Worm (Caenorhabditis elegans): Measurements from ENCODE around the gene F58G1.2.
A peak's percentile ranks its signal among the peaks of the same experiment; 100 is the strongest.

F58G1.2 gene

ce11 chrII:12923225-12923624 lies 4.4 kb upstream of the F58G1.2 start (continued):
- TF ChIP-seq ama-1 (optimal IDR thresholded peaks at IDR 0.05) (no peak), ama-1 (GFP tag; optimal IDR thresholded peaks at IDR 0.05) (peak in 1 of 2 experiments; percentile 91), pbrm-1 (GFP tag; IDR thresholded peaks at IDR 0.05) (peak; percentile 36; the same call in 1 of the 2 replicates), hrde-1 (tag; optimal IDR thresholded peaks at IDR 0.05; ENCODE audit: borderline replicate concordance) (peak; percentile 91), ztf-25 (GFP tag; IDR thresholded peaks at IDR 0.05) (0 out of 2 replicates have a peak, but pooled peaks have one; percentile 11), cebp-2 (GFP tag; IDR thresholded peaks at IDR 0.05) (0 out of 2 replicates have a peak, but pooled peaks have one; percentile 79), athp-1 (tag; optimal IDR thresholded peaks at IDR 0.05) (peak; percentile 53), snpc-3.4 (tag; optimal IDR thresholded peaks at IDR 0.05) (peak; percentile 24), mes-4 (tag; optimal IDR thresholded peaks at IDR 0.05) (no peak), xnd-1 (tag; optimal IDR thresholded peaks at IDR 0.05) (peak; percentile 46), nfya-1 (tag; optimal IDR thresholded peaks at IDR 0.05; ENCODE audit: borderline replicate concordance, insufficient read depth) (no peak), ekl-4 (GFP tag; IDR thresholded peaks at IDR 0.05) (peak; percentile 68), T26A5.8 (tag; optimal IDR thresholded peaks at IDR 0.05) (peak; percentile 33), F33H1.4 (GFP tag; IDR thresholded peaks at IDR 0.05) (0 out of 2 replicates have a peak, but pooled peaks have one; percentile 29), F57C9.4 (tag; optimal IDR thresholded peaks at IDR 0.05) (no peak), nfya-2 (GFP tag; IDR thresholded peaks at IDR 0.05) (0 out of 2 replicates have a peak, but pooled peaks have one; percentile 12), lsl-1 (GFP tag; optimal IDR thresholded peaks at IDR 0.05) (peak; percentile 6), him-1 (tag; optimal IDR thresholded peaks at IDR 0.05) (peak; percentile 46), nhr-90 (tag; optimal IDR thresholded peaks at IDR 0.05) (no peak), die-1 (tag; optimal IDR thresholded peaks at IDR 0.05) (peak; percentile 6), T07F8.4 (tag; optimal IDR thresholded peaks at IDR 0.05) (no peak), hsf-1 (GFP tag; IDR thresholded peaks at IDR 0.05) (peak; percentile 69), C17E4.6 (GFP tag; IDR thresholded peaks at IDR 0.05) (no peak), ztf-3 (GFP tag; optimal IDR thresholded peaks at IDR 0.05) (no peak), unc-130 (GFP tag; optimal IDR thresholded peaks at IDR 0.05) (peak; percentile 32)

- TF ChIP-seq repo-1 (tag; optimal IDR thresholded peaks at IDR 0.05) (no peak), hmg-20 (GFP tag; IDR thresholded peaks at IDR 0.05) (no peak), F49E8.2 (tag; optimal IDR thresholded peaks at IDR 0.05; ENCODE audit: insufficient read depth) (no peak)
Observed at ce11 chrII:12921478-12921877, 2.7 kb upstream of the F58G1.2 start.

ce11 chrII:12914514-12915075 lies 4.2 kb downstream of the F58G1.2 start, which contains the start of gene F35C5.12:
Gene F35C5.12, minus strand, starts transcription at chrII:12914564.
- TF ChIP-seq mcd-1 (GFP tag; IDR thresholded peaks at IDR 0.05) (peak; percentile 61; the same call in 1 of the 2 replicates), F33H1.4 (GFP tag; IDR thresholded peaks at IDR 0.05) (peak; percentile 52), B0336.3 (GFP tag; IDR thresholded peaks at IDR 0.05) (no peak), let-526 (GFP tag; IDR thresholded peaks at IDR 0.05) (no peak), D2030.7 (GFP tag; IDR thresholded peaks at IDR 0.05) (peak; percentile 56), dpl-1 (GFP tag; optimal IDR thresholded peaks at IDR 0.05) (peak; percentile 70), unc-130 (GFP tag; optimal IDR thresholded peaks at IDR 0.05) (peak; percentile 10), ztf-22 (GFP tag; optimal IDR thresholded peaks at IDR 0.05) (no peak), lag-1 (GFP tag; IDR thresholded peaks at IDR 0.05) (no peak), xnd-1 (tag; optimal IDR thresholded peaks at IDR 0.05) (peak; percentile 5), him-1 (tag; optimal IDR thresholded peaks at IDR 0.05) (peak; percentile 13), sdz-38 (tag; optimal IDR thresholded peaks at IDR 0.05) (no peak), madf-8 (GFP tag; conservative IDR thresholded peaks at IDR 0.05) (no peak), egrh-3 (GFP tag; IDR thresholded peaks at IDR 0.05) (no peak), nfyb-1 (GFP tag; IDR thresholded peaks at IDR 0.05) (no peak), lin-54 (GFP tag; optimal IDR thresholded peaks at IDR 0.05) (peak; percentile 86), C17E4.6 (GFP tag; IDR thresholded peaks at IDR 0.05) (no peak), madf-6 (GFP tag; IDR thresholded peaks at IDR 0.05) (peak; percentile 53), akir-1 (GFP tag; optimal IDR thresholded peaks at IDR 0.05) (no peak), snpc-3.4 (tag; optimal IDR thresholded peaks at IDR 0.05) (peak; percentile 4), lin-35 (GFP tag; optimal IDR thresholded peaks at IDR 0.05) (peak in 1 of 3 experiments; percentile 63), efl-1 (GFP tag; optimal IDR thresholded peaks at IDR 0.05) (peak; percentile 65), bed-2 (GFP tag; IDR thresholded peaks at IDR 0.05) (no peak), nfya-2 (GFP tag; IDR thresholded peaks at IDR 0.05) (no peak), attf-3 (GFP tag; conservative IDR thresholded peaks at IDR 0.05) (peak; percentile 63)

Measured in whole organism, young adult.